Worm (Caenorhabditis elegans) whole organism, L2 larva: ENCODE data around the gene Y39G8C.2.

ENCODE experiments used
- C34F6.9 ChIP-seq: fragments of 150-350 bp; optimal IDR thresholded peaks from 2 replicates; lab custom pipeline; 2014; ENCODE audit warnings: missing biosample characterization, missing genetic modification characterization
- F13H6.1 ChIP-seq: sonication (generic microtip); optimal IDR thresholded peaks from 2 replicates; lab custom pipeline; 2016; ENCODE audit warnings: missing genetic modification characterization, missing compliant biosample characterization
- R02D3.7 ChIP-seq: fragments of 150-350 bp; optimal IDR thresholded peaks from 2 replicates; lab custom pipeline; 2014; ENCODE audit warnings: missing biosample characterization, missing genetic modification characterization
- Y55F3AM.14 ChIP-seq: fragments of 200-800 bp; sonication (Bioruptor generic); optimal IDR thresholded peaks from 2 replicates; lab custom pipeline; 2018; ENCODE audit warnings: mild to moderate bottlenecking, missing genetic modification characterization, missing compliant biosample characterization
- ZK546.5 ChIP-seq: sonication (generic microtip); optimal IDR thresholded peaks from 2 replicates; lab custom pipeline; 2017; ENCODE audit warnings: missing biosample characterization, missing genetic modification characterization
- alr-1 ChIP-seq: fragments of 150-350 bp; optimal IDR thresholded peaks from 2 replicates; lab custom pipeline; 2014; ENCODE audit warnings: missing biosample characterization, missing genetic modification characterization
- aly-2 ChIP-seq: fragments of 150-350 bp; optimal IDR thresholded peaks from 2 replicates; lab custom pipeline; 2014; ENCODE audit warnings: missing biosample characterization, missing genetic modification characterization
- ama-1 ChIP-seq: fragments of 150-350 bp; optimal IDR thresholded peaks from 2 replicates; lab custom pipeline; 2018; ENCODE audit warnings: inconsistent platforms
- blmp-1 ChIP-seq: sonication (generic microtip); optimal IDR thresholded peaks from 2 replicates; lab custom pipeline; 2017; ENCODE audit warnings: missing genetic modification characterization, mild to moderate bottlenecking, missing compliant biosample characterization, antibody characterized with exemption, moderate library complexity; ENCODE audit not compliant: insufficient read depth
- ceh-16 ChIP-seq: fragments of 150-350 bp; optimal IDR thresholded peaks from 2 replicates; lab custom pipeline; 2014; ENCODE audit warnings: missing biosample characterization, missing genetic modification characterization
- ceh-82 ChIP-seq: fragments of 150-350 bp; optimal IDR thresholded peaks from 2 replicates; lab custom pipeline; 2014; ENCODE audit warnings: missing biosample characterization, missing genetic modification characterization
- crh-2 ChIP-seq: sonication (generic microtip); optimal IDR thresholded peaks from 2 replicates; lab custom pipeline; 2017; ENCODE audit warnings: missing biosample characterization, missing genetic modification characterization
- dmd-4 ChIP-seq: sonication (generic microtip); optimal IDR thresholded peaks from 2 replicates; lab custom pipeline; 2017; ENCODE audit warnings: missing biosample characterization, missing genetic modification characterization
- egl-27 ChIP-seq: sonication (generic microtip); optimal IDR thresholded peaks from 3 replicates; lab custom pipeline; 2017; ENCODE audit warnings: missing biosample characterization, missing genetic modification reagents, missing genetic modification characterization
- elt-1 ChIP-seq: fragments of 150-350 bp; optimal IDR thresholded peaks from 2 replicates; lab custom pipeline; 2014; ENCODE audit warnings: missing biosample characterization, missing genetic modification characterization
- elt-3 ChIP-seq: sonication (generic microtip); optimal IDR thresholded peaks from 2 replicates; lab custom pipeline; 2017; ENCODE audit warnings: missing biosample characterization, missing genetic modification characterization
- fos-1 ChIP-seq: fragments of 150-350 bp; optimal IDR thresholded peaks from 2 replicates; lab custom pipeline; 2014; ENCODE audit warnings: missing biosample characterization, missing genetic modification characterization
- gmeb-1 ChIP-seq: fragments of 150-350 bp; optimal IDR thresholded peaks from 2 replicates; lab custom pipeline; 2014; ENCODE audit warnings: missing biosample characterization, missing genetic modification characterization
- lin-11 ChIP-seq: fragments of 150-350 bp; sonication (generic microtip); optimal IDR thresholded peaks from 2 replicates; lab custom pipeline; 2014; ENCODE audit warnings: missing biosample characterization, missing genetic modification characterization, inconsistent platforms, mixed read lengths
- lin-13 ChIP-seq: fragments of 150-350 bp; optimal IDR thresholded peaks from 2 replicates; lab custom pipeline; 2014; ENCODE audit warnings: missing biosample characterization, missing genetic modification reagents, missing genetic modification characterization
- lin-39 ChIP-seq: fragments of 150-350 bp; optimal IDR thresholded peaks from 2 replicates; lab custom pipeline; 2014; ENCODE audit warnings: missing biosample characterization, missing genetic modification reagents, missing genetic modification characterization
- lsy-2 ChIP-seq, 2 experiments: fragments of 150-350 bp in 1 of 2; sonication (generic microtip) in 1 of 2; optimal IDR thresholded peaks; 2 replicates each; lab custom pipeline; 2014 to 2017; ENCODE audit warnings: missing biosample characterization in 2 of 2, missing genetic modification characterization in 2 of 2
- mab-5 ChIP-seq: fragments of 150-350 bp; optimal IDR thresholded peaks from 2 replicates; lab custom pipeline; 2014; ENCODE audit warnings: missing biosample characterization, missing genetic modification characterization
- mbf-1 ChIP-seq: sonication (generic microtip); optimal IDR thresholded peaks from 2 replicates; lab custom pipeline; 2017; ENCODE audit warnings: missing biosample characterization, missing genetic modification characterization
- mdl-1 ChIP-seq, 2 experiments: fragments of 150-350 bp in 1 of 2; sonication (generic microtip) in 1 of 2; optimal IDR thresholded peaks; 2 replicates each; lab custom pipeline; 2017; ENCODE audit warnings: missing biosample characterization in 2 of 2, missing genetic modification characterization in 2 of 2
- nhr-10 ChIP-seq: sonication (generic microtip); optimal IDR thresholded peaks from 2 replicates; lab custom pipeline; 2017; ENCODE audit warnings: missing biosample characterization, missing genetic modification characterization
- nhr-11 ChIP-seq: fragments of 150-350 bp; optimal IDR thresholded peaks from 2 replicates; lab custom pipeline; 2014; ENCODE audit warnings: missing biosample characterization, missing genetic modification characterization
- nhr-12 ChIP-seq: fragments of 150-350 bp; optimal IDR thresholded peaks from 2 replicates; lab custom pipeline; 2014; ENCODE audit warnings: missing biosample characterization, missing genetic modification characterization
- nhr-129 ChIP-seq: fragments of 150-350 bp; optimal IDR thresholded peaks from 2 replicates; lab custom pipeline; 2014; ENCODE audit warnings: missing biosample characterization, missing genetic modification characterization
- nhr-21 ChIP-seq: fragments of 150-350 bp; optimal IDR thresholded peaks from 2 replicates; lab custom pipeline; 2014; ENCODE audit warnings: missing biosample characterization, missing genetic modification characterization
- nhr-23 ChIP-seq: fragments of 150-350 bp; optimal IDR thresholded peaks from 2 replicates; lab custom pipeline; 2014; ENCODE audit warnings: missing biosample characterization, missing genetic modification reagents, missing genetic modification characterization
- nhr-237 ChIP-seq: fragments of 150-350 bp; optimal IDR thresholded peaks from 2 replicates; lab custom pipeline; 2014; ENCODE audit warnings: missing biosample characterization, missing genetic modification characterization
- nhr-25 ChIP-seq: fragments of 150-350 bp; sonication (generic microtip); optimal IDR thresholded peaks from 3 replicates; lab custom pipeline; 2014; ENCODE audit warnings: missing biosample characterization, missing genetic modification characterization
- nhr-6 ChIP-seq: fragments of 150-350 bp; optimal IDR thresholded peaks from 2 replicates; lab custom pipeline; 2014; ENCODE audit warnings: missing biosample characterization, missing genetic modification characterization
- nhr-77 ChIP-seq: fragments of 150-350 bp; optimal IDR thresholded peaks from 2 replicates; lab custom pipeline; 2014; ENCODE audit warnings: missing biosample characterization, missing genetic modification characterization
- peb-1 ChIP-seq: fragments of 150-350 bp; optimal IDR thresholded peaks from 2 replicates; lab custom pipeline; 2014; ENCODE audit warnings: missing biosample characterization, missing genetic modification characterization
- sem-4 ChIP-seq: fragments of 150-350 bp; optimal IDR thresholded peaks from 2 replicates; lab custom pipeline; 2014; ENCODE audit warnings: missing biosample characterization, missing genetic modification reagents, missing genetic modification characterization
- skn-1 ChIP-seq: sonication (generic microtip); optimal IDR thresholded peaks from 2 replicates; lab custom pipeline; 2017; ENCODE audit warnings: missing biosample characterization, missing genetic modification characterization
- sma-3 ChIP-seq: sonication (generic microtip); optimal IDR thresholded peaks from 2 replicates; lab custom pipeline; 2016; ENCODE audit warnings: missing genetic modification reagents, missing genetic modification characterization, missing compliant biosample characterization
- sma-9 ChIP-seq, 2 experiments: fragments of 150-350 bp in 1 of 2; sonication (generic microtip) in 1 of 2; optimal IDR thresholded peaks; 2 replicates each; lab custom pipeline; 2014 to 2016; ENCODE audit warnings: missing genetic modification characterization in 2 of 2, mild to moderate bottlenecking in 1 of 2, missing biosample characterization in 1 of 2, missing compliant biosample characterization in 1 of 2, missing genetic modification reagents in 1 of 2, moderate library complexity in 1 of 2
- snpc-4 ChIP-seq: fragments of 150-350 bp; optimal IDR thresholded peaks from 2 replicates; lab custom pipeline; 2014; ENCODE audit warnings: missing biosample characterization, missing genetic modification characterization
- unc-39 ChIP-seq: fragments of 150-350 bp; optimal IDR thresholded peaks from 2 replicates; lab custom pipeline; 2014; ENCODE audit warnings: missing biosample characterization, missing genetic modification characterization
- unc-55 ChIP-seq: fragments of 150-350 bp; sonication (generic microtip); optimal IDR thresholded peaks from 3 replicates; lab custom pipeline; 2014; ENCODE audit warnings: missing biosample characterization, missing genetic modification reagents, missing genetic modification characterization
- unc-62 ChIP-seq: fragments of 150-350 bp; optimal IDR thresholded peaks from 2 replicates; lab custom pipeline; 2014; ENCODE audit warnings: missing biosample characterization, missing genetic modification reagents, missing genetic modification characterization
- ztf-1 ChIP-seq: fragments of 200-800 bp; sonication (Bioruptor generic); conservative IDR thresholded peaks from 2 replicates; pipeline ENCODE4 v1.3.6; 2022; ENCODE audit warnings: missing genetic modification characterization, missing compliant biosample characterization
- ztf-11 ChIP-seq: sonication (generic microtip); optimal IDR thresholded peaks from 2 replicates; lab custom pipeline; 2017; ENCODE audit warnings: missing biosample characterization, missing genetic modification characterization
- ztf-4 ChIP-seq: fragments of 150-350 bp; optimal IDR thresholded peaks from 2 replicates; lab custom pipeline; 2014; ENCODE audit warnings: missing biosample characterization, missing genetic modification characterization

The Y39G8C.2 gene

ce11 chrII:14060885-14061284 is 36.5 kb downstream of the Y39G8C.2 start:
- TF ChIP-seq elt-1 (tag; lab: Kevin White, UChicago) (no peak), mbf-1 (tag; lab: Kevin White, UChicago) (no peak), sma-9 (GFP tag; optimal IDR thresholded peaks at IDR 0.05; lab: Kevin White, UChicago) (no peak), sma-9 (tag; optimal IDR thresholded peaks at IDR 0.05; lab: Kevin White, UChicago) (no peak), crh-2 (tag; lab: Kevin White, UChicago) (no peak), ama-1 (lab: Kevin White, UChicago) (no peak), skn-1 (tag; lab: Kevin White, UChicago) (no peak), blmp-1 (tag; lab: Kevin White, UChicago) (no peak), nhr-6 (tag; lab: Kevin White, UChicago) (no peak), R02D3.7 (tag; lab: Kevin White, UChicago) (no peak), nhr-21 (tag; lab: Kevin White, UChicago) (no peak), Y55F3AM.14 (no peak), nhr-12 (tag; lab: Kevin White, UChicago) (no peak)

ce11 chrII:14060439-14060838 is 37.0 kb downstream of the Y39G8C.2 start, which contains the start of gene W01G7.4:
W01G7.4 (plus strand) TSS chrII:14060739.
- TF ChIP-seq nhr-237 (tag; lab: Kevin White, UChicago) (no peak), nhr-11 (tag; lab: Kevin White, UChicago) (no peak), ceh-16 (tag; lab: Kevin White, UChicago) (no peak)

ce11 chrII:14059767-14060166 is 37.7 kb downstream of the Y39G8C.2 start, which contains the start of gene rpb-11:
rpb-11 (plus strand) TSS chrII:14060085.
- TF ChIP-seq alr-1 (tag; lab: Kevin White, UChicago): no peak
- TF ChIP-seq nhr-11 (tag; lab: Kevin White, UChicago): no peak
- TF ChIP-seq ztf-11 (tag; lab: Kevin White, UChicago): no peak
- TF ChIP-seq gmeb-1 (tag; lab: Kevin White, UChicago): peak; percentile 100
- TF ChIP-seq unc-39 (tag; lab: Kevin White, UChicago): no peak
- peak in 1 of 2 experiments; percentile 43 for TF ChIP-seq mdl-1 (tag; optimal IDR thresholded peaks at IDR 0.05; lab: Kevin White, UChicago)
- TF ChIP-seq elt-3 (tag; lab: Kevin White, UChicago): no peak
- TF ChIP-seq mab-5: peak; percentile 94
- TF ChIP-seq fos-1 (tag; lab: Kevin White, UChicago): peak; percentile 68
- peak; percentile 67 for TF ChIP-seq ceh-82 (tag; lab: Kevin White, UChicago)
- peak; percentile 59 for TF ChIP-seq ama-1 (lab: Kevin White, UChicago)
- TF ChIP-seq sem-4 (tag; lab: Kevin White, UChicago): peak; percentile 92
- no peak for TF ChIP-seq peb-1 (tag; lab: Kevin White, UChicago)
- TF ChIP-seq nhr-25 (tag; lab: Kevin White, UChicago): peak; percentile 96
- no peak for TF ChIP-seq mbf-1 (tag; lab: Kevin White, UChicago)
- TF ChIP-seq nhr-12 (tag; lab: Kevin White, UChicago): peak; percentile 39
- TF ChIP-seq snpc-4 (tag; lab: Kevin White, UChicago): peak; percentile 90
- peak; percentile 95 for TF ChIP-seq sma-3
- peak; percentile 97 for TF ChIP-seq unc-55
- TF ChIP-seq C34F6.9: peak; percentile 96
- peak; percentile 57 for TF ChIP-seq blmp-1 (tag; lab: Kevin White, UChicago)
- peak; percentile 91 for TF ChIP-seq nhr-77
- TF ChIP-seq ZK546.5 (tag; lab: Kevin White, UChicago): peak; percentile 56
- peak; percentile 92 for TF ChIP-seq nhr-21 (tag; lab: Kevin White, UChicago)
- no peak for TF ChIP-seq nhr-23 (tag; lab: Kevin White, UChicago)
- TF ChIP-seq nhr-10: peak; percentile 78
- TF ChIP-seq Y55F3AM.14: no peak
- TF ChIP-seq sma-9 (GFP tag; optimal IDR thresholded peaks at IDR 0.05; lab: Kevin White, UChicago): peak; percentile 97
- TF ChIP-seq sma-9 (tag; optimal IDR thresholded peaks at IDR 0.05; lab: Kevin White, UChicago): no peak
- no peak for TF ChIP-seq skn-1 (tag; lab: Kevin White, UChicago)
- peak; percentile 38 for TF ChIP-seq lin-39 (tag; lab: Kevin White, UChicago)
- TF ChIP-seq nhr-237 (tag; lab: Kevin White, UChicago): peak; percentile 74
- TF ChIP-seq nhr-129 (tag; lab: Kevin White, UChicago): peak; percentile 82
- peak; percentile 74 for TF ChIP-seq ztf-4 (tag; lab: Kevin White, UChicago)
- no peak for TF ChIP-seq unc-62 (GFP tag; lab: Kevin White, UChicago)
- peak; percentile 60 for TF ChIP-seq R02D3.7 (tag; lab: Kevin White, UChicago)
- TF ChIP-seq ztf-1: no peak
- TF ChIP-seq dmd-4 (tag; lab: Kevin White, UChicago): peak; percentile 28
- peak; percentile 91 for TF ChIP-seq crh-2 (tag; lab: Kevin White, UChicago)
- peak; percentile 85 for TF ChIP-seq ceh-16 (tag; lab: Kevin White, UChicago)
- peak; percentile 82 for TF ChIP-seq lin-11
- TF ChIP-seq nhr-6 (tag; lab: Kevin White, UChicago): peak; percentile 91
- TF ChIP-seq F13H6.1 (tag; lab: Kevin White, UChicago): peak; percentile 93
- peak; percentile 84 for TF ChIP-seq egl-27
- peak; percentile 96 for TF ChIP-seq lin-13 (GFP tag; lab: Kevin White, UChicago)
- no peak for TF ChIP-seq aly-2
- peak; percentile 93 to 96 for TF ChIP-seq lsy-2 (tag; optimal IDR thresholded peaks at IDR 0.05; lab: Kevin White, UChicago)
- TF ChIP-seq elt-1 (tag; lab: Kevin White, UChicago): no peak
